In the genomic region with DNA sequence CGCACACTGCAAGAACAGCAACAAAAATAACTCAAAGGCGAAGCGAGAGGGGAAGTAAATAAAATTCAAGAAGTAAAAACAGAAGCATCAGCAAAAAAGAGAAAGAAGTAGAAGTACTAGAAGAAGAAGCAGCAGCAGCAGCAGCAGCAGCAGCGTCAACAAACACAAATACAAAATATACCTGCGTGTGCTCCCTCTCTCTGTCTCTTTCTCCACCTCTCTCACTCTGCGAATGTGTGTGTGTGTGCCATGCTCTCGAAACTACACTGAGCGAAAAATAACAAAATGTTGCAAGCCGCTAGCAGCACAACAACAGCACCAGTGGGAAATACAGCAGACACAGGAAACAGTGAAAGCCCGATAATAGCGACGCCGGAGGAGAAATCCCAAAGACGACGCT, we compare ENCODE assay signal across 5 fruit fly cellular contexts.
TF ChIP-seq lines count a peak whose summit lies in the region.

No protein-coding gene starts in this region.

- no peak for TF ChIP-seq CTCF in whole organism, embryonic (GFP tag; optimal IDR thresholded peaks at IDR 0.05; lab: Kevin White, UChicago)

TF ChIP-seq in whole organism, adult, 20 proteins besides CTCF, POLR2A, EP300 and RAD21:
- TF ChIP-seq ovo (GFP tag; optimal IDR thresholded peaks at IDR 0.05; lab: Kevin White, UChicago) (no peak), tj (GFP tag; optimal IDR thresholded peaks at IDR 0.05; lab: Kevin White, UChicago) (peak; percentile 92), CG5204 (GFP tag; optimal IDR thresholded peaks at IDR 0.05; lab: Kevin White, UChicago) (no peak), pad (GFP tag; optimal IDR thresholded peaks at IDR 0.05; lab: Kevin White, UChicago) (peak; percentile 40), CG7101 (tag; optimal IDR thresholded peaks at IDR 0.05; lab: Kevin White, UChicago) (no peak)

TF ChIP-seq in whole organism, embryonic, 481 proteins besides CTCF, POLR2A, EP300 and RAD21 (continues in another document):
- TF ChIP-seq chinmo (GFP tag; IDR thresholded peaks at IDR 0.05; lab: Robert Waterston, UW; ENCODE audit: partially characterized antibody) (0 out of 4 replicates have a peak, but pooled peaks have one; percentile 27), Adf1 (GFP tag; IDR thresholded peaks at IDR 0.05; lab: Robert Waterston, UW) (peak; percentile 49; the same call in 1 of the 2 replicates), ash1 (GFP tag; optimal IDR thresholded peaks at IDR 0.05; lab: Kevin White, UChicago) (peak; percentile 36), HLH3B (GFP tag; IDR thresholded peaks at IDR 0.05; lab: Robert Waterston, UW) (peak; percentile 11; the same call in 1 of the 2 replicates), CG9932 (GFP tag; IDR thresholded peaks at IDR 0.05; lab: Robert Waterston, UW) (no peak), CG17385 (GFP tag; optimal IDR thresholded peaks at IDR 0.05; lab: Kevin White, UChicago) (peak; percentile 93), CG8924 (tag; optimal IDR thresholded peaks at IDR 0.05; lab: Kevin White, UChicago) (peak; percentile 7), sob (GFP tag; IDR thresholded peaks at IDR 0.05; lab: Robert Waterston, UW) (0 out of 2 replicates have a peak, but pooled peaks have one; percentile 11), CG2199 (GFP tag; IDR thresholded peaks at IDR 0.05; lab: Robert Waterston, UW) (0 out of 3 replicates have a peak, but pooled peaks have one; percentile 10), CG34376 (GFP tag; optimal IDR thresholded peaks at IDR 0.05; lab: Kevin White, UChicago) (no peak), CG15269 (tag; optimal IDR thresholded peaks at IDR 0.05; lab: Kevin White, UChicago) (no peak), sim (GFP tag; IDR thresholded peaks at IDR 0.05; lab: Robert Waterston, UW) (no peak), z (GFP tag; IDR thresholded peaks at IDR 0.05; lab: Robert Waterston, UW) (peak; percentile 80), CG7839 (tag; optimal IDR thresholded peaks at IDR 0.05; lab: Kevin White, UChicago) (no peak), B-H2 (GFP tag; optimal IDR thresholded peaks at IDR 0.05; lab: Kevin White, UChicago) (no peak), zen2 (GFP tag; IDR thresholded peaks at IDR 0.05; lab: Robert Waterston, UW; ENCODE audit: partially characterized antibody) (0 out of 3 replicates have a peak, but pooled peaks have one; percentile 49), zf30C (GFP tag; optimal IDR thresholded peaks at IDR 0.05; lab: Kevin White, UChicago) (peak; percentile 97), YL-1 (GFP tag; optimal IDR thresholded peaks at IDR 0.05; lab: Kevin White, UChicago) (peak; percentile 11)

TF ChIP-seq in whole organism, prepupa, 60 proteins besides CTCF, POLR2A, EP300 and RAD21 (continues in another document):
- TF ChIP-seq Eip75B (GFP tag; optimal IDR thresholded peaks at IDR 0.05; lab: Kevin White, UChicago) (no peak), dsx (GFP tag; optimal IDR thresholded peaks at IDR 0.05; lab: Kevin White, UChicago; ENCODE audit: poor library complexity, severe bottlenecking) (peak; percentile 17), CG7368 (GFP tag; optimal IDR thresholded peaks at IDR 0.05; lab: Kevin White, UChicago) (no peak), CG32006 (GFP tag; optimal IDR thresholded peaks at IDR 0.05; lab: Kevin White, UChicago) (peak; percentile 31), eg (GFP tag; IDR thresholded peaks at IDR 0.05; lab: Robert Waterston, UW) (0 out of 3 replicates have a peak, but pooled peaks have one; percentile 30), CG15336 (GFP tag; IDR thresholded peaks at IDR 0.05; lab: Robert Waterston, UW) (no peak; the same call in 1 of the 2 replicates), Eip78C (GFP tag; lab: Kevin White, UChicago) (peak; percentile 36), CG10631 (GFP tag; optimal IDR thresholded peaks at IDR 0.05; lab: Kevin White, UChicago) (peak; percentile 1), CG6276 (GFP tag; optimal IDR thresholded peaks at IDR 0.05; lab: Kevin White, UChicago) (no peak), ss (GFP tag; optimal IDR thresholded peaks at IDR 0.05; lab: Kevin White, UChicago) (peak; percentile 3 to 34), Met (GFP tag; optimal IDR thresholded peaks at IDR 0.05; lab: Kevin White, UChicago) (no peak), CG3919 (GFP tag; optimal IDR thresholded peaks at IDR 0.05; lab: Kevin White, UChicago) (peak; percentile 21), Ets21C (GFP tag; optimal IDR thresholded peaks at IDR 0.05; lab: Kevin White, UChicago) (no peak), CG11762 (GFP tag; optimal IDR thresholded peaks at IDR 0.05; lab: Kevin White, UChicago; ENCODE audit: insufficient read depth) (no peak), Hr4 (GFP tag; optimal IDR thresholded peaks at IDR 0.05; lab: Kevin White, UChicago) (peak; percentile 8), CG6163 (GFP tag; IDR thresholded peaks at IDR 0.05; lab: Robert Waterston, UW) (peak; percentile 54; the same call in 2 of the 3 replicates), CG1621 (tag; optimal IDR thresholded peaks at IDR 0.05; lab: Kevin White, UChicago) (no peak), CG11902 (GFP tag; optimal IDR thresholded peaks at IDR 0.05; lab: Kevin White, UChicago) (no peak), CG8632 (GFP tag; optimal IDR thresholded peaks at IDR 0.05; lab: Kevin White, UChicago) (no peak), CG8119 (GFP tag; IDR thresholded peaks at IDR 0.05; lab: Robert Waterston, UW) (no peak; the same call in 2 of the 3 replicates)

TF ChIP-seq in whole organism, pupa, 21 proteins besides CTCF, POLR2A, EP300 and RAD21:
- TF ChIP-seq Pif1B (GFP tag; optimal IDR thresholded peaks at IDR 0.05; lab: Kevin White, UChicago) (no peak), CG4496 (GFP tag; IDR thresholded peaks at IDR 0.05; lab: Robert Waterston, UW) (0 out of 3 replicates have a peak, but pooled peaks have one; percentile 35), CG32121 (GFP tag; IDR thresholded peaks at IDR 0.05; lab: Robert Waterston, UW) (0 out of 2 replicates have a peak, but pooled peaks have one; percentile 17), CG12605 (GFP tag; IDR thresholded peaks at IDR 0.05; lab: Robert Waterston, UW) (0 out of 2 replicates have a peak, but pooled peaks have one; percentile 14), CG14655 (GFP tag; optimal IDR thresholded peaks at IDR 0.05; lab: Kevin White, UChicago) (peak; percentile 25)

TF ChIP-seq in whole organism, wandering third instar larva, 38 proteins besides CTCF, POLR2A, EP300 and RAD21:
- TF ChIP-seq fru (GFP tag; optimal IDR thresholded peaks at IDR 0.05; lab: Kevin White, UChicago) (peak; percentile 59), Dfd (GFP tag; optimal IDR thresholded peaks at IDR 0.05; lab: Kevin White, UChicago) (peak; percentile 74), N (GFP tag; optimal IDR thresholded peaks at IDR 0.05; lab: Kevin White, UChicago) (peak; percentile 81), Jra (GFP tag; optimal IDR thresholded peaks at IDR 0.05; lab: Kevin White, UChicago) (no peak), psq (GFP tag; optimal IDR thresholded peaks at IDR 0.05; lab: Kevin White, UChicago) (peak; percentile 73), Rel (GFP tag; optimal IDR thresholded peaks at IDR 0.05; lab: Kevin White, UChicago) (no peak), Rel (tag; optimal IDR thresholded peaks at IDR 0.05; lab: Kevin White, UChicago) (peak; percentile 16), lola (GFP tag; optimal IDR thresholded peaks at IDR 0.05; lab: Kevin White, UChicago) (no peak)
